Worm (Caenorhabditis elegans) whole organism, L2 larva: Measurements from ENCODE around the gene hint-3.

ENCODE experiments used
- C34F6.9 ChIP-seq: fragments of 150-350 bp; optimal IDR thresholded peaks from 2 replicates; lab custom pipeline; 2014; ENCODE audit warnings: missing biosample characterization, missing genetic modification characterization
- F13H6.1 ChIP-seq: sonication (generic microtip); optimal IDR thresholded peaks from 2 replicates; lab custom pipeline; 2016; ENCODE audit warnings: missing genetic modification characterization, missing compliant biosample characterization
- R02D3.7 ChIP-seq: fragments of 150-350 bp; optimal IDR thresholded peaks from 2 replicates; lab custom pipeline; 2014; ENCODE audit warnings: missing biosample characterization, missing genetic modification characterization
- Y55F3AM.14 ChIP-seq: fragments of 200-800 bp; sonication (Bioruptor generic); optimal IDR thresholded peaks from 2 replicates; lab custom pipeline; 2018; ENCODE audit warnings: mild to moderate bottlenecking, missing genetic modification characterization, missing compliant biosample characterization
- ZK546.5 ChIP-seq: sonication (generic microtip); optimal IDR thresholded peaks from 2 replicates; lab custom pipeline; 2017; ENCODE audit warnings: missing biosample characterization, missing genetic modification characterization
- alr-1 ChIP-seq: fragments of 150-350 bp; optimal IDR thresholded peaks from 2 replicates; lab custom pipeline; 2014; ENCODE audit warnings: missing biosample characterization, missing genetic modification characterization
- blmp-1 ChIP-seq: sonication (generic microtip); optimal IDR thresholded peaks from 2 replicates; lab custom pipeline; 2017; ENCODE audit warnings: missing genetic modification characterization, mild to moderate bottlenecking, missing compliant biosample characterization, antibody characterized with exemption, moderate library complexity; ENCODE audit not compliant: insufficient read depth
- ceh-82 ChIP-seq: fragments of 150-350 bp; optimal IDR thresholded peaks from 2 replicates; lab custom pipeline; 2014; ENCODE audit warnings: missing biosample characterization, missing genetic modification characterization
- crh-2 ChIP-seq: sonication (generic microtip); optimal IDR thresholded peaks from 2 replicates; lab custom pipeline; 2017; ENCODE audit warnings: missing biosample characterization, missing genetic modification characterization
- dmd-4 ChIP-seq: sonication (generic microtip); optimal IDR thresholded peaks from 2 replicates; lab custom pipeline; 2017; ENCODE audit warnings: missing biosample characterization, missing genetic modification characterization
- egl-27 ChIP-seq: sonication (generic microtip); optimal IDR thresholded peaks from 3 replicates; lab custom pipeline; 2017; ENCODE audit warnings: missing biosample characterization, missing genetic modification reagents, missing genetic modification characterization
- elt-1 ChIP-seq: fragments of 150-350 bp; optimal IDR thresholded peaks from 2 replicates; lab custom pipeline; 2014; ENCODE audit warnings: missing biosample characterization, missing genetic modification characterization
- elt-3 ChIP-seq: sonication (generic microtip); optimal IDR thresholded peaks from 2 replicates; lab custom pipeline; 2017; ENCODE audit warnings: missing biosample characterization, missing genetic modification characterization
- fos-1 ChIP-seq: fragments of 150-350 bp; optimal IDR thresholded peaks from 2 replicates; lab custom pipeline; 2014; ENCODE audit warnings: missing biosample characterization, missing genetic modification characterization
- gmeb-1 ChIP-seq: fragments of 150-350 bp; optimal IDR thresholded peaks from 2 replicates; lab custom pipeline; 2014; ENCODE audit warnings: missing biosample characterization, missing genetic modification characterization
- lin-13 ChIP-seq: fragments of 150-350 bp; optimal IDR thresholded peaks from 2 replicates; lab custom pipeline; 2014; ENCODE audit warnings: missing biosample characterization, missing genetic modification reagents, missing genetic modification characterization
- lin-39 ChIP-seq: fragments of 150-350 bp; optimal IDR thresholded peaks from 2 replicates; lab custom pipeline; 2014; ENCODE audit warnings: missing biosample characterization, missing genetic modification reagents, missing genetic modification characterization
- mab-5 ChIP-seq: fragments of 150-350 bp; optimal IDR thresholded peaks from 2 replicates; lab custom pipeline; 2014; ENCODE audit warnings: missing biosample characterization, missing genetic modification characterization
- mbf-1 ChIP-seq: sonication (generic microtip); optimal IDR thresholded peaks from 2 replicates; lab custom pipeline; 2017; ENCODE audit warnings: missing biosample characterization, missing genetic modification characterization
- mdl-1 ChIP-seq, 2 experiments: fragments of 150-350 bp in 1 of 2; sonication (generic microtip) in 1 of 2; optimal IDR thresholded peaks; 2 replicates each; lab custom pipeline; 2017; ENCODE audit warnings: missing biosample characterization in 2 of 2, missing genetic modification characterization in 2 of 2
- nhr-10 ChIP-seq: sonication (generic microtip); optimal IDR thresholded peaks from 2 replicates; lab custom pipeline; 2017; ENCODE audit warnings: missing biosample characterization, missing genetic modification characterization
- nhr-129 ChIP-seq: fragments of 150-350 bp; optimal IDR thresholded peaks from 2 replicates; lab custom pipeline; 2014; ENCODE audit warnings: missing biosample characterization, missing genetic modification characterization
- nhr-21 ChIP-seq: fragments of 150-350 bp; optimal IDR thresholded peaks from 2 replicates; lab custom pipeline; 2014; ENCODE audit warnings: missing biosample characterization, missing genetic modification characterization
- nhr-23 ChIP-seq: fragments of 150-350 bp; optimal IDR thresholded peaks from 2 replicates; lab custom pipeline; 2014; ENCODE audit warnings: missing biosample characterization, missing genetic modification reagents, missing genetic modification characterization
- nhr-237 ChIP-seq: fragments of 150-350 bp; optimal IDR thresholded peaks from 2 replicates; lab custom pipeline; 2014; ENCODE audit warnings: missing biosample characterization, missing genetic modification characterization
- nhr-25 ChIP-seq: fragments of 150-350 bp; sonication (generic microtip); optimal IDR thresholded peaks from 3 replicates; lab custom pipeline; 2014; ENCODE audit warnings: missing biosample characterization, missing genetic modification characterization
- nhr-6 ChIP-seq: fragments of 150-350 bp; optimal IDR thresholded peaks from 2 replicates; lab custom pipeline; 2014; ENCODE audit warnings: missing biosample characterization, missing genetic modification characterization
- nhr-77 ChIP-seq: fragments of 150-350 bp; optimal IDR thresholded peaks from 2 replicates; lab custom pipeline; 2014; ENCODE audit warnings: missing biosample characterization, missing genetic modification characterization
- sem-4 ChIP-seq: fragments of 150-350 bp; optimal IDR thresholded peaks from 2 replicates; lab custom pipeline; 2014; ENCODE audit warnings: missing biosample characterization, missing genetic modification reagents, missing genetic modification characterization
- skn-1 ChIP-seq: sonication (generic microtip); optimal IDR thresholded peaks from 2 replicates; lab custom pipeline; 2017; ENCODE audit warnings: missing biosample characterization, missing genetic modification characterization
- sma-3 ChIP-seq: sonication (generic microtip); optimal IDR thresholded peaks from 2 replicates; lab custom pipeline; 2016; ENCODE audit warnings: missing genetic modification reagents, missing genetic modification characterization, missing compliant biosample characterization
- sma-9 ChIP-seq, 2 experiments: fragments of 150-350 bp in 1 of 2; sonication (generic microtip) in 1 of 2; optimal IDR thresholded peaks; 2 replicates each; lab custom pipeline; 2014 to 2016; ENCODE audit warnings: missing genetic modification characterization in 2 of 2, mild to moderate bottlenecking in 1 of 2, missing biosample characterization in 1 of 2, missing compliant biosample characterization in 1 of 2, missing genetic modification reagents in 1 of 2, moderate library complexity in 1 of 2
- snpc-4 ChIP-seq: fragments of 150-350 bp; optimal IDR thresholded peaks from 2 replicates; lab custom pipeline; 2014; ENCODE audit warnings: missing biosample characterization, missing genetic modification characterization
- unc-39 ChIP-seq: fragments of 150-350 bp; optimal IDR thresholded peaks from 2 replicates; lab custom pipeline; 2014; ENCODE audit warnings: missing biosample characterization, missing genetic modification characterization
- unc-55 ChIP-seq: fragments of 150-350 bp; sonication (generic microtip); optimal IDR thresholded peaks from 3 replicates; lab custom pipeline; 2014; ENCODE audit warnings: missing biosample characterization, missing genetic modification reagents, missing genetic modification characterization
- unc-62 ChIP-seq: fragments of 150-350 bp; optimal IDR thresholded peaks from 2 replicates; lab custom pipeline; 2014; ENCODE audit warnings: missing biosample characterization, missing genetic modification reagents, missing genetic modification characterization
- zag-1 ChIP-seq: fragments of 150-350 bp; optimal IDR thresholded peaks from 2 replicates; lab custom pipeline; 2014; ENCODE audit warnings: missing biosample characterization, missing genetic modification characterization
- ztf-1 ChIP-seq: fragments of 200-800 bp; sonication (Bioruptor generic); conservative IDR thresholded peaks from 2 replicates; pipeline ENCODE4 v1.3.6; 2022; ENCODE audit warnings: missing genetic modification characterization, missing compliant biosample characterization
- ztf-11 ChIP-seq: sonication (generic microtip); optimal IDR thresholded peaks from 2 replicates; lab custom pipeline; 2017; ENCODE audit warnings: missing biosample characterization, missing genetic modification characterization
- ztf-4 ChIP-seq: fragments of 150-350 bp; optimal IDR thresholded peaks from 2 replicates; lab custom pipeline; 2014; ENCODE audit warnings: missing biosample characterization, missing genetic modification characterization

The hint-3 gene

ce11 chrV:7761906-7762305 is 1.6 kb downstream of the hint-3 start:
- TF ChIP-seq nhr-77 (tag; lab: Kevin White, UChicago) (no peak), sem-4 (tag; lab: Kevin White, UChicago) (no peak), gmeb-1 (tag; lab: Kevin White, UChicago) (no peak), dmd-4 (no peak), nhr-237 (tag; lab: Kevin White, UChicago) (no peak), nhr-23 (tag; lab: Kevin White, UChicago) (no peak), unc-62 (GFP tag; lab: Kevin White, UChicago) (no peak), elt-3 (tag; lab: Kevin White, UChicago) (no peak), elt-1 (no peak), snpc-4 (no peak), C34F6.9 (tag; lab: Kevin White, UChicago) (no peak), ceh-82 (no peak), ztf-11 (no peak)

- no peak for TF ChIP-seq nhr-129 (tag; lab: Kevin White, UChicago)
Measured at ce11 chrV:7770961-7771360, 10.7 kb downstream of the hint-3 start, which contains the start of gene frpr-3. frpr-3 (plus strand) TSS chrV:7771261.

- TF ChIP-seq Y55F3AM.14 (GFP tag; lab: Kevin White, UChicago) (no peak), nhr-10 (tag; lab: Kevin White, UChicago) (no peak), C34F6.9 (tag; lab: Kevin White, UChicago) (no peak), F13H6.1 (no peak), sem-4 (tag; lab: Kevin White, UChicago) (no peak), lin-13 (GFP tag; lab: Kevin White, UChicago) (no peak), nhr-23 (tag; lab: Kevin White, UChicago) (no peak), alr-1 (tag; lab: Kevin White, UChicago) (no peak), nhr-77 (tag; lab: Kevin White, UChicago) (no peak), lin-39 (tag; lab: Kevin White, UChicago) (no peak), mbf-1 (no peak), unc-39 (tag; lab: Kevin White, UChicago) (no peak), fos-1 (no peak), ztf-11 (no peak)
Measured at ce11 chrV:7773647-7774046, 13.4 kb downstream of the hint-3 start.

ce11 chrV:7774143-7774595 is 13.9 kb downstream of the hint-3 start, which contains the start of gene grl-10:
grl-10 (plus strand) TSS chrV:7774545.
- TF ChIP-seq unc-62 (GFP tag; lab: Kevin White, UChicago), result no peak
- peak; percentile 78 for TF ChIP-seq nhr-21 (tag; lab: Kevin White, UChicago)

ce11 chrV:7775226-7775625 is 15.0 kb downstream of the hint-3 start:
- TF ChIP-seq unc-55 (GFP tag; lab: Kevin White, UChicago) (no peak), fos-1 (no peak), ztf-1 (GFP tag; lab: Robert Waterston, UW) (no peak), dmd-4 (no peak), unc-39 (tag; lab: Kevin White, UChicago) (no peak), mdl-1 (tag; optimal IDR thresholded peaks at IDR 0.05; lab: Kevin White, UChicago) (no peak), skn-1 (no peak), alr-1 (tag; lab: Kevin White, UChicago) (no peak), sma-3 (GFP tag; lab: Kevin White, UChicago) (no peak), ztf-11 (no peak)

- TF ChIP-seq nhr-77 (tag; lab: Kevin White, UChicago), result no peak
- peak; percentile 78 for TF ChIP-seq lin-13 (GFP tag; lab: Kevin White, UChicago)
- TF ChIP-seq F13H6.1, result peak; percentile 75
- TF ChIP-seq nhr-10 (tag; lab: Kevin White, UChicago), result no peak
- peak; percentile 48 for TF ChIP-seq ZK546.5 (tag; lab: Kevin White, UChicago)
- TF ChIP-seq nhr-6 (tag; lab: Kevin White, UChicago), result no peak
- TF ChIP-seq egl-27 (tag; lab: Kevin White, UChicago), result peak; percentile 47
- no peak for TF ChIP-seq unc-62 (GFP tag; lab: Kevin White, UChicago)
- no peak for TF ChIP-seq lin-39 (tag; lab: Kevin White, UChicago)
- TF ChIP-seq sem-4 (tag; lab: Kevin White, UChicago), result no peak
- no peak for TF ChIP-seq nhr-237 (tag; lab: Kevin White, UChicago)
- TF ChIP-seq mbf-1, result no peak
- TF ChIP-seq ztf-1 (GFP tag; lab: Robert Waterston, UW), result no peak
- peak; percentile 80 for TF ChIP-seq sma-9 (GFP tag; optimal IDR thresholded peaks at IDR 0.05; lab: Kevin White, UChicago)
- no peak for TF ChIP-seq sma-9 (tag; optimal IDR thresholded peaks at IDR 0.05; lab: Kevin White, UChicago)
- peak; percentile 88 for TF ChIP-seq nhr-129 (tag; lab: Kevin White, UChicago)
- TF ChIP-seq elt-3 (tag; lab: Kevin White, UChicago), result no peak
- TF ChIP-seq ztf-4 (tag; lab: Kevin White, UChicago), result no peak
- peak; percentile 87 for TF ChIP-seq C34F6.9 (tag; lab: Kevin White, UChicago)
- TF ChIP-seq gmeb-1 (tag; lab: Kevin White, UChicago), result peak; percentile 84
- peak; percentile 83 for TF ChIP-seq crh-2
- peak; percentile 66 for TF ChIP-seq blmp-1 (tag; lab: Kevin White, UChicago)
- TF ChIP-seq ztf-11, result no peak
- TF ChIP-seq R02D3.7 (tag; lab: Kevin White, UChicago), result peak; percentile 59
- TF ChIP-seq mab-5, result peak; percentile 69
- TF ChIP-seq zag-1, result peak; percentile 50
- TF ChIP-seq nhr-25 (tag; lab: Kevin White, UChicago), result peak; percentile 78
Measured at ce11 chrV:7776029-7776628, 15.9 kb downstream of the hint-3 start, which contains the start of the genes rpl-39 and rps-30. rpl-39 (minus strand) TSS chrV:7776079. rps-30 (plus strand) TSS chrV:7776578.
